Worm (Caenorhabditis elegans) whole organism, young adult: ENCODE measurements around the gene gem-1.

Source experiments
- B0035.1 ChIP-seq: sonication (generic microtip); optimal IDR thresholded peaks from 2 replicates; lab custom pipeline; 2016; ENCODE audit warnings: missing genetic modification characterization, mild to moderate bottlenecking, missing compliant biosample characterization, missing genotype, missing genetic modification reagents
- B0261.1 ChIP-seq: sonication (generic microtip); optimal IDR thresholded peaks from 2 replicates; lab custom pipeline; 2016; ENCODE audit warnings: mild to moderate bottlenecking, missing genetic modification characterization, moderate library complexity, missing compliant biosample characterization
- C06A6.2 ChIP-seq: fragments of 200-800 bp; sonication (Bioruptor generic); conservative IDR thresholded peaks from 2 replicates; pipeline ENCODE4 v1.3.6; 2022; ENCODE audit warnings: missing genetic modification characterization, missing compliant biosample characterization
- C17E4.6 ChIP-seq: fragments of 200-800 bp; sonication (Bioruptor generic); IDR thresholded peaks from 2 replicates; pipeline ENCODE4 v1.3.6; 2022; ENCODE audit warnings: missing genetic modification reagents, missing genetic modification characterization, missing compliant biosample characterization
- D2030.7 ChIP-seq: fragments of 200-800 bp; sonication (Bioruptor generic); IDR thresholded peaks from 2 replicates; pipeline ENCODE4 v1.3.6; 2022; ENCODE audit warnings: missing genetic modification reagents, missing genetic modification characterization, missing compliant biosample characterization
- F10E7.11 ChIP-seq: sonication (generic microtip); optimal IDR thresholded peaks from 2 replicates; lab custom pipeline; 2017; ENCODE audit warnings: mild to moderate bottlenecking, missing genetic modification characterization, moderate library complexity, missing compliant biosample characterization
- F39B2.1 ChIP-seq: fragments of 200-800 bp; sonication (Bioruptor generic); IDR thresholded peaks from 2 replicates; pipeline ENCODE4 v1.3.6; 2022; ENCODE audit warnings: missing genetic modification reagents, missing genetic modification characterization, missing compliant biosample characterization
- F49E8.2 ChIP-seq: sonication (generic microtip); optimal IDR thresholded peaks from 3 replicates; lab custom pipeline; 2017; ENCODE audit warnings: missing genetic modification characterization, mild to moderate bottlenecking, missing compliant biosample characterization, antibody characterized with exemption, moderate library complexity; ENCODE audit not compliant: insufficient read depth
- F57A8.1 ChIP-seq: fragments of 200-800 bp; sonication (Bioruptor generic); optimal IDR thresholded peaks from 2 replicates; lab custom pipeline; 2018; ENCODE audit warnings: mild to moderate bottlenecking, missing genetic modification characterization, moderate library complexity, missing compliant biosample characterization
- Y56A3A.18 ChIP-seq: fragments of 200-800 bp; sonication (Bioruptor generic); IDR thresholded peaks from 2 replicates; pipeline ENCODE4 v1.3.6; 2022; ENCODE audit warnings: missing genetic modification reagents, missing genetic modification characterization, missing compliant biosample characterization
- akir-1 ChIP-seq: fragments of 200-800 bp; sonication (Bioruptor generic); optimal IDR thresholded peaks from 2 replicates; lab custom pipeline; 2018; ENCODE audit warnings: mild to moderate bottlenecking, missing genetic modification characterization, moderate library complexity, missing compliant biosample characterization
- ama-1 ChIP-seq, 3 experiments: fragments of 150-350 bp in 1 of 3; sonication (generic microtip) in 2 of 3; optimal IDR thresholded peaks; 2 replicates each; lab custom pipeline; 2014 to 2018; ENCODE audit warnings: missing biosample characterization in 2 of 3, missing genetic modification characterization in 2 of 3, missing genetic modification reagents in 2 of 3
- aptf-3 ChIP-seq: fragments of 200-800 bp; sonication (Bioruptor generic); IDR thresholded peaks from 2 replicates; pipeline ENCODE4 v1.3.6; 2022; ENCODE audit warnings: missing genetic modification characterization, missing compliant biosample characterization
- atf-7 ChIP-seq: sonication (generic microtip); optimal IDR thresholded peaks from 2 replicates; lab custom pipeline; 2017; ENCODE audit warnings: mild to moderate bottlenecking, missing genetic modification characterization, missing compliant biosample characterization
- ccch-3 ChIP-seq: fragments of 200-800 bp; sonication (Bioruptor generic); optimal IDR thresholded peaks from 2 replicates; lab custom pipeline; 2018; ENCODE audit warnings: mild to moderate bottlenecking, missing genetic modification characterization, missing compliant biosample characterization
- cebp-2 ChIP-seq: fragments of 200-800 bp; sonication (Bioruptor generic); IDR thresholded peaks from 2 replicates; pipeline ENCODE4 v1.3.6; 2022; ENCODE audit warnings: missing genetic modification characterization, missing compliant biosample characterization
- ceh-27 ChIP-seq: fragments of 200-800 bp; sonication (Bioruptor generic); optimal IDR thresholded peaks from 2 replicates; lab custom pipeline; 2018; ENCODE audit warnings: mild to moderate bottlenecking, missing genetic modification characterization, moderate library complexity, missing compliant biosample characterization
- ceh-58 ChIP-seq: fragments of 200-800 bp; sonication (Bioruptor generic); IDR thresholded peaks from 2 replicates; pipeline ENCODE4 v1.3.6; 2022; ENCODE audit warnings: missing genetic modification characterization, missing compliant biosample characterization
- die-1 ChIP-seq: sonication (generic microtip); optimal IDR thresholded peaks from 2 replicates; lab custom pipeline; 2016; ENCODE audit warnings: missing genotype, mild to moderate bottlenecking, missing genetic modification characterization, missing compliant biosample characterization
- dpff-1 ChIP-seq: sonication (generic microtip); optimal IDR thresholded peaks from 2 replicates; lab custom pipeline; 2017; ENCODE audit warnings: mild to moderate bottlenecking, missing genetic modification characterization, missing compliant biosample characterization
- egl-44 ChIP-seq: fragments of 200-800 bp; sonication (Bioruptor generic); IDR thresholded peaks from 2 replicates; pipeline ENCODE4 v1.3.6; 2022; ENCODE audit warnings: missing genetic modification reagents, missing genetic modification characterization, missing compliant biosample characterization
- egrh-3 ChIP-seq: fragments of 200-800 bp; sonication (Bioruptor generic); IDR thresholded peaks from 2 replicates; pipeline ENCODE4 v1.3.6; 2022; ENCODE audit warnings: missing genetic modification reagents, missing genetic modification characterization, missing compliant biosample characterization
- fkh-3 ChIP-seq: sonication (generic microtip); optimal IDR thresholded peaks from 2 replicates; lab custom pipeline; 2016; ENCODE audit warnings: mild to moderate bottlenecking, missing genetic modification characterization, missing compliant biosample characterization
- him-1 ChIP-seq: sonication (generic microtip); optimal IDR thresholded peaks from 2 replicates; lab custom pipeline; 2016; ENCODE audit warnings: missing genotype, missing genetic modification reagents, missing genetic modification characterization, missing compliant biosample characterization
- hlh-12 ChIP-seq: sonication (generic microtip); optimal IDR thresholded peaks from 2 replicates; lab custom pipeline; 2016; ENCODE audit warnings: missing genetic modification characterization, missing compliant biosample characterization
- hmg-1.2 ChIP-seq: fragments of 200-800 bp; sonication (Bioruptor generic); IDR thresholded peaks from 2 replicates; pipeline ENCODE4 v1.3.6; 2022; ENCODE audit warnings: missing genetic modification reagents, missing genetic modification characterization, missing compliant biosample characterization
- hmg-20 ChIP-seq: fragments of 200-800 bp; sonication (Bioruptor generic); IDR thresholded peaks from 2 replicates; pipeline ENCODE4 v1.3.6; 2022; ENCODE audit warnings: missing genetic modification reagents, missing genetic modification characterization, missing compliant biosample characterization
- let-526 ChIP-seq: fragments of 200-800 bp; sonication (Bioruptor generic); IDR thresholded peaks from 2 replicates; pipeline ENCODE4 v1.3.6; 2022; ENCODE audit warnings: missing genetic modification reagents, missing genetic modification characterization, missing compliant biosample characterization
- lin-35 ChIP-seq, 3 experiments: fragments of 150-350 bp in 2 of 3; sonication (generic microtip) in 1 of 3; optimal IDR thresholded peaks; 2 replicates each; lab custom pipeline; 2014 to 2018; ENCODE audit warnings: missing biosample characterization in 3 of 3, missing genetic modification characterization in 3 of 3, missing genetic modification reagents in 3 of 3
- lsy-27 ChIP-seq: sonication (generic microtip); optimal IDR thresholded peaks from 2 replicates; lab custom pipeline; 2017; ENCODE audit warnings: missing genetic modification characterization, mild to moderate bottlenecking, missing compliant biosample characterization, antibody characterized with exemption, missing genotype, borderline replicate concordance; ENCODE audit not compliant: insufficient read depth
- mxl-1 ChIP-seq: sonication (generic microtip); optimal IDR thresholded peaks from 2 replicates; lab custom pipeline; 2016; ENCODE audit warnings: missing genetic modification characterization, missing compliant biosample characterization
- nfya-1 ChIP-seq: sonication (generic microtip); optimal IDR thresholded peaks from 2 replicates; lab custom pipeline; 2017; ENCODE audit warnings: antibody characterized with exemption, missing compliant biosample characterization, missing genetic modification characterization, borderline replicate concordance; ENCODE audit not compliant: insufficient read depth
- nfyb-1 ChIP-seq: fragments of 200-800 bp; sonication (Bioruptor generic); IDR thresholded peaks from 2 replicates; pipeline ENCODE4 v1.3.6; 2022; ENCODE audit warnings: missing genetic modification reagents, missing genetic modification characterization, missing compliant biosample characterization
- nhr-120 ChIP-seq: fragments of 200-800 bp; sonication (Bioruptor generic); IDR thresholded peaks from 2 replicates; pipeline ENCODE4 v1.3.6; 2022; ENCODE audit warnings: missing genetic modification characterization, missing compliant biosample characterization
- nhr-80 ChIP-seq: sonication (generic microtip); optimal IDR thresholded peaks from 2 replicates; lab custom pipeline; 2016; ENCODE audit warnings: missing genetic modification characterization, missing compliant biosample characterization
- nhr-90 ChIP-seq: sonication (generic microtip); optimal IDR thresholded peaks from 2 replicates; lab custom pipeline; 2016; ENCODE audit warnings: missing genotype, mild to moderate bottlenecking, missing genetic modification characterization, missing compliant biosample characterization
- pbrm-1 ChIP-seq: fragments of 200-800 bp; sonication (Bioruptor generic); IDR thresholded peaks from 2 replicates; pipeline ENCODE4 v1.3.6; 2022; ENCODE audit warnings: missing genetic modification reagents, missing genetic modification characterization, missing compliant biosample characterization
- rcor-1 ChIP-seq: fragments of 200-800 bp; sonication (Bioruptor generic); IDR thresholded peaks from 2 replicates; pipeline ENCODE4 v1.3.6; 2022; ENCODE audit warnings: missing genetic modification reagents, missing genetic modification characterization, missing compliant biosample characterization
- snpc-1.1 ChIP-seq: sonication (generic microtip); optimal IDR thresholded peaks from 2 replicates; lab custom pipeline; 2017; ENCODE audit warnings: missing genetic modification characterization, mild to moderate bottlenecking, missing compliant biosample characterization, antibody characterized with exemption, moderate library complexity, missing genotype, missing genetic modification reagents; ENCODE audit not compliant: insufficient read depth
- somi-1 ChIP-seq: fragments of 200-800 bp; sonication (Bioruptor generic); optimal IDR thresholded peaks from 2 replicates; lab custom pipeline; 2018; ENCODE audit warnings: mild to moderate bottlenecking, missing genetic modification characterization, missing compliant biosample characterization
- zim-3 ChIP-seq: sonication (generic microtip); optimal IDR thresholded peaks from 2 replicates; lab custom pipeline; 2017; ENCODE audit warnings: mild to moderate bottlenecking, missing genetic modification characterization, moderate library complexity, missing compliant biosample characterization
- ztf-18 ChIP-seq: sonication (generic microtip); optimal IDR thresholded peaks from 2 replicates; lab custom pipeline; 2016; ENCODE audit warnings: missing genotype, mild to moderate bottlenecking, missing genetic modification characterization, missing compliant biosample characterization
- ztf-25 ChIP-seq: fragments of 200-800 bp; sonication (Bioruptor generic); IDR thresholded peaks from 2 replicates; pipeline ENCODE4 v1.3.6; 2022; ENCODE audit warnings: missing genetic modification reagents, missing genetic modification characterization, missing compliant biosample characterization
- ztf-3 ChIP-seq: fragments of 200-800 bp; sonication (Bioruptor generic); optimal IDR thresholded peaks from 2 replicates; lab custom pipeline; 2018; ENCODE audit warnings: mild to moderate bottlenecking, missing genetic modification characterization, missing compliant biosample characterization

gem-1 gene

ce11 chrX:13376851-13377250, at the start of gene gem-1, which contains the start of gene C49F8.14:
TSS of gene gem-1 (minus strand) at chrX:13376992.
TSS of gene C49F8.14 (minus strand) at chrX:13376949.
- TF ChIP-seq F57A8.1 (GFP tag; lab: Kevin White, UChicago) (no peak), nhr-80 (no peak), rcor-1 (GFP tag; lab: Robert Waterston, UW) (no peak), F49E8.2 (no peak), B0261.1 (tag; lab: Kevin White, UChicago) (no peak), dpff-1 (no peak), Y56A3A.18 (no peak), aptf-3 (GFP tag; lab: Robert Waterston, UW) (no peak), die-1 (tag; lab: Kevin White, UChicago) (no peak), cebp-2 (GFP tag; lab: Robert Waterston, UW) (no peak), F10E7.11 (tag; lab: Kevin White, UChicago) (no peak), mxl-1 (tag; lab: Kevin White, UChicago) (no peak), lin-35 (GFP tag; optimal IDR thresholded peaks at IDR 0.05; lab: Kevin White, UChicago) (no peak), hmg-1.2 (GFP tag; lab: Robert Waterston, UW) (no peak)

- TF ChIP-seq akir-1 (GFP tag; lab: Kevin White, UChicago) (no peak), zim-3 (tag; lab: Kevin White, UChicago) (no peak), ceh-27 (no peak), lsy-27 (tag; lab: Kevin White, UChicago) (no peak), C17E4.6 (GFP tag; lab: Robert Waterston, UW) (no peak)
- TF ChIP-seq, all 124 proteins: peak for 0
These were observed 46.5 kb upstream of the gem-1 start, which contains the start of gene fkh-3 for ce11 chrX:13423340-13423739. TSS of gene fkh-3 (minus strand) at chrX:13423440.

- TF ChIP-seq nhr-80 = peak; percentile 80
- no peak for TF ChIP-seq C06A6.2
- 0 out of 2 replicates have a peak, but pooled peaks have one; percentile 11 for TF ChIP-seq nfyb-1 (GFP tag; lab: Robert Waterston, UW)
- TF ChIP-seq, all 124 proteins: peak for 2
These were observed 44.3 kb upstream of the gem-1 start for ce11 chrX:13421068-13421467.

- TF ChIP-seq nfyb-1 (GFP tag; lab: Robert Waterston, UW) (no peak), fkh-3 (tag; lab: Kevin White, UChicago) (no peak), hmg-1.2 (GFP tag; lab: Robert Waterston, UW) (peak; percentile 58; the same call in 1 of the 2 replicates), B0035.1 (tag; lab: Kevin White, UChicago) (no peak), ccch-3 (no peak), nhr-120 (GFP tag; lab: Robert Waterston, UW) (no peak), ama-1 (optimal IDR thresholded peaks at IDR 0.05; lab: Kevin White, UChicago) (no peak), ama-1 (GFP tag; optimal IDR thresholded peaks at IDR 0.05; lab: Kevin White, UChicago) (no peak), him-1 (tag; lab: Kevin White, UChicago) (no peak), F39B2.1 (GFP tag; lab: Robert Waterston, UW) (no peak), ztf-18 (tag; lab: Kevin White, UChicago) (no peak), ztf-25 (no peak), die-1 (tag; lab: Kevin White, UChicago) (no peak), snpc-1.1 (no peak), egl-44 (GFP tag; lab: Robert Waterston, UW) (0 out of 2 replicates have a peak, but pooled peaks have one; percentile 12), ztf-3 (GFP tag; lab: Kevin White, UChicago) (no peak), somi-1 (peak; percentile 16), D2030.7 (GFP tag; lab: Robert Waterston, UW) (no peak), hmg-20 (GFP tag; lab: Robert Waterston, UW) (no peak), egrh-3 (GFP tag; lab: Robert Waterston, UW) (no peak), ceh-58 (GFP tag; lab: Robert Waterston, UW) (no peak), pbrm-1 (GFP tag; lab: Robert Waterston, UW) (no peak), nhr-90 (no peak), atf-7 (tag; lab: Kevin White, UChicago) (peak; percentile 23), nfya-1 (tag; lab: Kevin White, UChicago) (no peak), hlh-12 (tag; lab: Kevin White, UChicago) (no peak), let-526 (no peak)
These were observed 43.1 kb upstream of the gem-1 start, which contains the start of gene C29F7.3 for ce11 chrX:13419884-13420339. TSS of gene C29F7.3 (minus strand) at chrX:13419934.
